Worm (Caenorhabditis elegans): ENCODE data around the gene sbt-1.

ce11 chrV:20829511-20829910, 830 bp upstream of the sbt-1 start, which contains the start of gene num-1:
- TF ChIP-seq nhr-76 (tag; optimal IDR thresholded peaks at IDR 0.05) = no peak
- TF ChIP-seq nhr-237 (tag; optimal IDR thresholded peaks at IDR 0.05) = no peak
- TF ChIP-seq ama-1 (optimal IDR thresholded peaks at IDR 0.05) = no peak
- no peak for TF ChIP-seq ztf-11 (tag; optimal IDR thresholded peaks at IDR 0.05)
- TF ChIP-seq egl-27 (tag; optimal IDR thresholded peaks at IDR 0.05) = no peak
- no peak for TF ChIP-seq snpc-4 (tag; optimal IDR thresholded peaks at IDR 0.05)
- TF ChIP-seq lin-13 (GFP tag; optimal IDR thresholded peaks at IDR 0.05) = no peak
- no peak for TF ChIP-seq nhr-11 (tag; optimal IDR thresholded peaks at IDR 0.05)
- no peak for TF ChIP-seq tbx-2 (tag; optimal IDR thresholded peaks at IDR 0.05)
- TF ChIP-seq efl-1 (optimal IDR thresholded peaks at IDR 0.05) = no peak
- no peak for TF ChIP-seq efl-1 (GFP tag; optimal IDR thresholded peaks at IDR 0.05 in 1 of 2)
- no peak for TF ChIP-seq aly-2 (tag; optimal IDR thresholded peaks at IDR 0.05)
- no peak for TF ChIP-seq mep-1 (tag; optimal IDR thresholded peaks at IDR 0.05)
- TF ChIP-seq hlh-4 (tag; optimal IDR thresholded peaks at IDR 0.05) = no peak

All from whole organism, L1 larva.